Fruit fly (Drosophila melanogaster) whole organism, prepupa: ENCODE data around the gene CG13288.

ENCODE experiments used
- CG10669 ChIP-seq: fragments of 200-800 bp; sonication (Bioruptor generic); optimal IDR thresholded peaks from 3 replicates; lab custom pipeline; 2018; ENCODE audit warnings: missing biosample characterization, mild to moderate bottlenecking, missing genetic modification characterization, moderate library complexity
- CG11294 ChIP-seq: fragments of 200-800 bp; sonication (Bioruptor generic); IDR thresholded peaks from 2 replicates; pipeline ENCODE4 v1.3.6; 2022; ENCODE audit warnings: missing biosample characterization, missing genetic modification characterization
- CG11762 ChIP-seq: fragments of 200-800 bp; sonication (Bioruptor generic); optimal IDR thresholded peaks from 3 replicates; lab custom pipeline; 2016; ENCODE audit warnings: missing biosample characterization, missing genetic modification characterization; ENCODE audit not compliant: insufficient read depth
- CG11902 ChIP-seq: fragments of 200-800 bp; sonication (Bioruptor generic); optimal IDR thresholded peaks from 3 replicates; lab custom pipeline; 2016; ENCODE audit warnings: missing biosample characterization, missing genetic modification characterization
- CG15336 ChIP-seq: fragments of 200-800 bp; sonication (Bioruptor generic); IDR thresholded peaks from 2 replicates; pipeline ENCODE4 v1.3.6; 2022; ENCODE audit warnings: missing biosample characterization, missing genetic modification characterization
- CG1621 ChIP-seq: fragments of 200-800 bp; sonication (Bioruptor generic); optimal IDR thresholded peaks from 3 replicates; lab custom pipeline; 2018; ENCODE audit warnings: missing biosample characterization, mild to moderate bottlenecking, missing genetic modification characterization
- CG16779 ChIP-seq: fragments of 200-800 bp; sonication (Bioruptor generic); optimal IDR thresholded peaks from 3 replicates; lab custom pipeline; 2017; ENCODE audit warnings: missing biosample characterization, mild to moderate bottlenecking, missing genetic modification characterization
- CG3032 ChIP-seq: fragments of 200-800 bp; optimal IDR thresholded peaks from 2 replicates; lab custom pipeline; 2019; ENCODE audit warnings: missing biosample characterization, mild to moderate bottlenecking, missing genetic modification characterization, moderate library complexity
- CG31627 ChIP-seq: fragments of 200-800 bp; sonication (Bioruptor generic); optimal IDR thresholded peaks from 3 replicates; lab custom pipeline; 2016; ENCODE audit warnings: missing biosample characterization, missing genetic modification characterization
- CG34406 ChIP-seq: fragments of 200-800 bp; sonication (Bioruptor generic); optimal IDR thresholded peaks from 3 replicates; lab custom pipeline; 2016; ENCODE audit warnings: missing biosample characterization, missing genetic modification characterization
- CG3919 ChIP-seq: fragments of 200-800 bp; sonication (Bioruptor generic); optimal IDR thresholded peaks from 3 replicates; lab custom pipeline; 2016; ENCODE audit warnings: missing biosample characterization, missing genetic modification characterization
- CG4318 ChIP-seq: fragments of 200-800 bp; sonication (Bioruptor generic); optimal IDR thresholded peaks from 3 replicates; lab custom pipeline; 2017; ENCODE audit warnings: missing biosample characterization, mild to moderate bottlenecking, missing genetic modification characterization
- CG6163 ChIP-seq: fragments of 200-800 bp; sonication (Bioruptor generic); IDR thresholded peaks from 3 replicates; pipeline ENCODE4 v1.3.6; 2022; ENCODE audit warnings: missing biosample characterization, missing genetic modification characterization
- CG6792 ChIP-seq: fragments of 200-800 bp; sonication (Bioruptor generic); optimal IDR thresholded peaks from 3 replicates; lab custom pipeline; 2016; ENCODE audit warnings: missing biosample characterization, missing genetic modification characterization
- CG6808 ChIP-seq: fragments of 200-800 bp; sonication (Bioruptor generic); optimal IDR thresholded peaks from 3 replicates; lab custom pipeline; 2017; ENCODE audit warnings: missing biosample characterization, missing genetic modification characterization, mild to moderate bottlenecking, moderate library complexity, missing genetic modification reagents
- CG7368 ChIP-seq: fragments of 200-800 bp; sonication (Bioruptor generic); optimal IDR thresholded peaks from 3 replicates; lab custom pipeline; 2016; ENCODE audit warnings: missing biosample characterization, missing genetic modification characterization
- CG8119 ChIP-seq: fragments of 200-800 bp; sonication (Bioruptor generic); IDR thresholded peaks from 3 replicates; pipeline ENCODE4 v1.3.6; 2022; ENCODE audit warnings: missing biosample characterization, missing genetic modification characterization
- CG8632 ChIP-seq: fragments of 200-800 bp; sonication (Bioruptor generic); optimal IDR thresholded peaks from 3 replicates; lab custom pipeline; 2016; ENCODE audit warnings: missing biosample characterization, missing genetic modification characterization
- Ets21C ChIP-seq: fragments of 200-800 bp; sonication (Bioruptor generic); optimal IDR thresholded peaks from 3 replicates; lab custom pipeline; 2016; ENCODE audit warnings: missing biosample characterization, missing genetic modification characterization
- Hr39 ChIP-seq: fragments of 200-800 bp; sonication (Bioruptor generic); optimal IDR thresholded peaks from 2 replicates; lab custom pipeline; 2016; ENCODE audit warnings: missing biosample characterization, missing genetic modification characterization
- Hr4 ChIP-seq: fragments of 200-800 bp; sonication (Bioruptor generic); optimal IDR thresholded peaks from 3 replicates; lab custom pipeline; 2016; ENCODE audit warnings: missing biosample characterization, missing genetic modification characterization
- Met ChIP-seq: fragments of 200-800 bp; sonication (Bioruptor generic); optimal IDR thresholded peaks from 3 replicates; lab custom pipeline; 2016; ENCODE audit warnings: missing biosample characterization, missing genetic modification characterization
- OdsH ChIP-seq: fragments of 200-800 bp; sonication (Bioruptor generic); optimal IDR thresholded peaks from 3 replicates; lab custom pipeline; 2016; ENCODE audit warnings: missing biosample characterization, missing genetic modification characterization
- Smox ChIP-seq: fragments of 200-800 bp; sonication (Bioruptor generic); optimal IDR thresholded peaks from 3 replicates; lab custom pipeline; 2016; ENCODE audit warnings: missing biosample characterization, missing genetic modification characterization
- Sox102F ChIP-seq: fragments of 200-800 bp; sonication (Bioruptor generic); optimal IDR thresholded peaks from 2 replicates; lab custom pipeline; 2016; ENCODE audit warnings: missing biosample characterization, mild to moderate bottlenecking, missing genetic modification characterization
- Sox14 ChIP-seq: fragments of 200-800 bp; sonication (Bioruptor generic); optimal IDR thresholded peaks from 3 replicates; lab custom pipeline; 2016; ENCODE audit warnings: missing biosample characterization, missing genetic modification characterization
- Sox15 ChIP-seq: fragments of 200-800 bp; sonication (Bioruptor generic); optimal IDR thresholded peaks from 3 replicates; lab custom pipeline; 2016; ENCODE audit warnings: missing biosample characterization, missing genetic modification characterization
- achi ChIP-seq: fragments of 200-800 bp; sonication (Bioruptor generic); optimal IDR thresholded peaks from 3 replicates; lab custom pipeline; 2016; ENCODE audit warnings: missing biosample characterization, missing genetic modification characterization
- acj6 ChIP-seq: fragments of 200-800 bp; sonication (Bioruptor generic); optimal IDR thresholded peaks from 3 replicates; lab custom pipeline; 2016; ENCODE audit warnings: missing biosample characterization, missing genetic modification characterization
- cyc ChIP-seq: fragments of 200-800 bp; sonication (Bioruptor generic); optimal IDR thresholded peaks from 3 replicates; lab custom pipeline; 2016; ENCODE audit warnings: missing biosample characterization, missing genetic modification characterization
- dac ChIP-seq: fragments of 200-800 bp; sonication (Bioruptor generic); optimal IDR thresholded peaks from 2 replicates; lab custom pipeline; 2017; ENCODE audit warnings: missing biosample characterization, mild to moderate bottlenecking, missing genetic modification characterization
- dsx ChIP-seq: fragments of 200-800 bp; optimal IDR thresholded peaks from 3 replicates; lab custom pipeline; 2019; ENCODE audit warnings: missing biosample characterization, mild to moderate bottlenecking, missing genetic modification characterization, moderate library complexity; ENCODE audit not compliant: poor library complexity, severe bottlenecking
- eg ChIP-seq: fragments of 200-800 bp; sonication (Bioruptor generic); IDR thresholded peaks from 3 replicates; pipeline ENCODE4 v1.3.6; 2022; ENCODE audit warnings: missing biosample characterization, missing genetic modification characterization
- esn ChIP-seq: fragments of 200-800 bp; sonication (Bioruptor generic); optimal IDR thresholded peaks from 2 replicates; lab custom pipeline; 2016; ENCODE audit warnings: missing biosample characterization, mild to moderate bottlenecking, missing genetic modification characterization, moderate library complexity
- fd59A ChIP-seq: fragments of 200-800 bp; sonication (Bioruptor generic); optimal IDR thresholded peaks from 2 replicates; lab custom pipeline; 2017; ENCODE audit warnings: missing biosample characterization, mild to moderate bottlenecking, missing genetic modification characterization, missing genetic modification reagents
- fd85E ChIP-seq: fragments of 200-800 bp; sonication (Bioruptor generic); optimal IDR thresholded peaks from 3 replicates; lab custom pipeline; 2016; ENCODE audit warnings: missing biosample characterization, missing genetic modification characterization
- net ChIP-seq: fragments of 200-800 bp; sonication (Bioruptor generic); optimal IDR thresholded peaks from 3 replicates; lab custom pipeline; 2016; ENCODE audit warnings: missing biosample characterization, missing genetic modification characterization
- pdm3 ChIP-seq: fragments of 200-800 bp; sonication (Bioruptor generic); optimal IDR thresholded peaks from 3 replicates; lab custom pipeline; 2016; ENCODE audit warnings: missing biosample characterization, missing genetic modification characterization
- ss ChIP-seq, 2 experiments: fragments of 200-800 bp; sonication (Bioruptor generic); optimal IDR thresholded peaks; 2 replicates in 1 of 2; 3 replicates in 1 of 2; lab custom pipeline; 2017 to 2018; ENCODE audit warnings: mild to moderate bottlenecking in 2 of 2, missing biosample characterization in 2 of 2, missing genetic modification characterization in 2 of 2, moderate library complexity in 1 of 2
- svp ChIP-seq: fragments of 200-800 bp; sonication (Bioruptor generic); peaks from one replicate; lab custom pipeline; 2016; ENCODE audit warnings: missing biosample characterization, missing genetic modification characterization
- topi ChIP-seq: fragments of 200-800 bp; sonication (Bioruptor generic); optimal IDR thresholded peaks from 3 replicates; lab custom pipeline; 2016; ENCODE audit warnings: missing biosample characterization, missing genetic modification characterization
- vri ChIP-seq: fragments of 200-800 bp; sonication (Bioruptor generic); optimal IDR thresholded peaks from 3 replicates; lab custom pipeline; 2016; ENCODE audit warnings: missing biosample characterization, mild to moderate bottlenecking, missing genetic modification characterization

CG13288 gene

DNA sequence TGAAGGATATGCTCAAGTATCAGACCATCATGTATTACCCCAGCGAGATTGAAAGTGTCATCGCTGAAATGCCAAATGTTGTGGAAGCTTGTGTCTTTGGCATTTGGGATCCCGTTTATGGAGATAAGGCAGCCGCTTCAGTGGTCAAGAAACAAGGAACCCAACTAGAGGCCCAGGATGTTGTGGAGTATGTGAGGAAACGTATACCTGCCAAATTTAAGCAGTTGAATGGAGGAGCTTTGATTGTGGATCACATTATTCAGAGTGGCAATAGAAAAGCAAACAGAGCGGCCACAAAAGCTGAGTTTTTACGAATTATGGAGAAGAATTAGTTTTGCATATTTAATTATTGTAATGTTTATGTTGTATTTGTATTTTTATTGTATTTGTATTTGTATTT, 34.2 kb upstream of the CG13288 start, which contains the start of gene CG18586:
TSS of gene CG18586 (plus strand) at position 301 of the 400 bp plus-strand sequence.
- no peak for TF ChIP-seq vri (GFP tag; lab: Kevin White, UChicago)
- TF ChIP-seq CG6792 (GFP tag; lab: Kevin White, UChicago): no peak
- TF ChIP-seq fd85E (GFP tag; lab: Kevin White, UChicago): no peak
- no peak for TF ChIP-seq CG10669 (GFP tag; lab: Kevin White, UChicago)
- TF ChIP-seq net: no peak
- TF ChIP-seq Sox14 (GFP tag; lab: Kevin White, UChicago): no peak
- TF ChIP-seq Ets21C (GFP tag; lab: Kevin White, UChicago): no peak
- no peak for TF ChIP-seq svp (GFP tag; lab: Kevin White, UChicago)
- TF ChIP-seq Sox15 (GFP tag; lab: Kevin White, UChicago): no peak
- no peak for TF ChIP-seq acj6 (GFP tag; lab: Kevin White, UChicago)
- no peak for TF ChIP-seq ss (GFP tag; optimal IDR thresholded peaks at IDR 0.05; lab: Kevin White, UChicago)
- TF ChIP-seq CG6163 (GFP tag; lab: Robert Waterston, UW): no peak
- no peak for TF ChIP-seq CG4318 (GFP tag; lab: Kevin White, UChicago)
- TF ChIP-seq CG31627 (GFP tag; lab: Kevin White, UChicago): no peak
- TF ChIP-seq CG3919: no peak
- TF ChIP-seq dac (GFP tag; lab: Kevin White, UChicago): no peak
- TF ChIP-seq, all 60 proteins: peak for 0

DNA sequence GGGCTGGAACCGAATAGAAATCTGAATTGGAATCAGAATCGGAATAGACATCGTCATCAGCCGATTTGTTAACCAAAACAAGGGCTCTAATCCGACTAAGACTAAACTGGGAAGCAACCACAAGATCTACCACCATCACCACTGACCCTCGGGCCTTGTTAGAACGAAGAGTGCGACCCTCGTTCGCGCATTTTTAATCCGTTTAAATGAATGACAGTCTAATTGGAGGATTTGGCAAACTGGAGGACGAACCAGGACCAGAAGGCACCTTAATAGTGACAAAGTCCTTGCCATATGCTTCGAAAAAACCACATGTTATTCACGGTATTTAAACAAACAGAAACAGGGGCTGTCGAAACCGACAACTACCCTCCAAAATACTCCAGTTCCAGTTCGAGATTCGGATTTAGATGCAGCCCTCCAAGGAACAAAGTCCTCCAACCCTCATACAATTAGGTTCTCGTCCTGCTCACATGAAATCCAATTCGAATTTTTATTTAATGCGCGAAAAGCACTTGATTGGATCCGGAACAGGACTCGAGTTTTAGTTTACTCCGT, 28.4 kb upstream of the CG13288 start:
- TF ChIP-seq CG8632 (GFP tag; lab: Kevin White, UChicago): no peak
- TF ChIP-seq CG7368 (GFP tag; lab: Kevin White, UChicago): no peak
- TF ChIP-seq CG11762 (GFP tag; lab: Kevin White, UChicago): no peak
- no peak for TF ChIP-seq eg (GFP tag; lab: Robert Waterston, UW)
- no peak for TF ChIP-seq CG3032 (tag; lab: Kevin White, UChicago)
- TF ChIP-seq CG31627 (GFP tag; lab: Kevin White, UChicago): no peak
- no peak for TF ChIP-seq esn
- TF ChIP-seq fd59A: no peak
- no peak for TF ChIP-seq CG11902 (GFP tag; lab: Kevin White, UChicago)
- TF ChIP-seq dac (GFP tag; lab: Kevin White, UChicago): no peak
- TF ChIP-seq dsx: no peak
- TF ChIP-seq net: no peak
- no peak for TF ChIP-seq CG1621 (tag; lab: Kevin White, UChicago)
- no peak for TF ChIP-seq CG4318 (GFP tag; lab: Kevin White, UChicago)
- no peak for TF ChIP-seq CG34406 (GFP tag; lab: Kevin White, UChicago)
- TF ChIP-seq acj6 (GFP tag; lab: Kevin White, UChicago): no peak
- no peak for TF ChIP-seq Sox15 (GFP tag; lab: Kevin White, UChicago)
- TF ChIP-seq CG11294 (GFP tag; lab: Robert Waterston, UW): no peak
- TF ChIP-seq, all 60 proteins: peak for 0

dm6 chr3L:5881310-5882208, 25.6 kb upstream of the CG13288 start:
- TF ChIP-seq cyc (GFP tag; lab: Kevin White, UChicago): no peak
- TF ChIP-seq Ets21C (GFP tag; lab: Kevin White, UChicago): peak; percentile 4
- TF ChIP-seq CG31627 (GFP tag; lab: Kevin White, UChicago): peak; percentile 43
- TF ChIP-seq CG6808 (GFP tag; lab: Kevin White, UChicago): no peak
- peak; percentile 31 for TF ChIP-seq acj6 (GFP tag; lab: Kevin White, UChicago)
- peak; percentile 31 for TF ChIP-seq pdm3 (GFP tag; lab: Kevin White, UChicago)
- peak; percentile 28 for TF ChIP-seq CG6792 (GFP tag; lab: Kevin White, UChicago)
- TF ChIP-seq Hr4: no peak
- TF ChIP-seq OdsH (GFP tag; lab: Kevin White, UChicago): peak; percentile 20
- 0 out of 3 replicates have a peak, but pooled peaks have one; percentile 13 for TF ChIP-seq CG8119 (GFP tag; lab: Robert Waterston, UW)
- peak; percentile 49 for TF ChIP-seq Smox (GFP tag; lab: Kevin White, UChicago)
- peak; percentile 27 for TF ChIP-seq Sox14 (GFP tag; lab: Kevin White, UChicago)
- no peak for TF ChIP-seq esn
- peak; percentile 26 for TF ChIP-seq Sox102F (GFP tag; lab: Kevin White, UChicago)
- TF ChIP-seq fd59A: peak; percentile 18
- peak; percentile 63 for TF ChIP-seq Met (GFP tag; lab: Kevin White, UChicago)
- no peak for TF ChIP-seq topi (GFP tag; lab: Kevin White, UChicago)
- TF ChIP-seq Hr39: peak; percentile 22
- TF ChIP-seq CG15336: no peak
- TF ChIP-seq CG34406 (GFP tag; lab: Kevin White, UChicago): peak; percentile 18
- no peak for TF ChIP-seq CG16779 (tag; lab: Kevin White, UChicago)
- no peak for TF ChIP-seq dsx
- TF ChIP-seq achi: peak; percentile 30
